Fruit fly (Drosophila melanogaster) whole organism, embryonic: ENCODE results near the gene ATPsynD.

ENCODE experiments used
- CG1024 ChIP-seq: fragments of 200-800 bp; sonication (Bioruptor generic); IDR thresholded peaks from 2 replicates; pipeline ENCODE4 v1.3.6; 2022; ENCODE audit warnings: missing biosample characterization, missing genetic modification characterization
- CG11696 ChIP-seq: fragments of 200-800 bp; sonication (Bioruptor generic); IDR thresholded peaks from 2 replicates; pipeline ENCODE4 v1.3.6; 2022; ENCODE audit warnings: missing biosample characterization, missing genetic modification characterization
- CG12236 ChIP-seq: fragments of 200-800 bp; sonication (Bioruptor generic); optimal IDR thresholded peaks from 2 replicates; lab custom pipeline; 2016; ENCODE audit warnings: missing biosample characterization, missing genetic modification characterization
- CG14441 ChIP-seq: fragments of 200-800 bp; sonication (Bioruptor generic); IDR thresholded peaks from 2 replicates; pipeline ENCODE4 v1.3.6; 2022; ENCODE audit warnings: missing biosample characterization, missing genetic modification characterization
- CG16779 ChIP-seq: fragments of 200-800 bp; sonication (Bioruptor generic); IDR thresholded peaks from 2 replicates; pipeline ENCODE4 v1.3.6; 2022; ENCODE audit warnings: missing biosample characterization, missing genetic modification characterization
- CG17361 ChIP-seq: fragments of 200-800 bp; sonication (Bioruptor generic); IDR thresholded peaks from 3 replicates; pipeline ENCODE4 v1.3.6; 2022; ENCODE audit warnings: missing biosample characterization, missing genetic modification characterization
- CG17568 ChIP-seq: fragments of 200-800 bp; sonication (Bioruptor generic); optimal IDR thresholded peaks from 2 replicates; lab custom pipeline; 2018; ENCODE audit warnings: missing biosample characterization, mild to moderate bottlenecking, missing genetic modification characterization, moderate library complexity
- CG18262 ChIP-seq: fragments of 200-800 bp; optimal IDR thresholded peaks from 3 replicates; lab custom pipeline; 2019; ENCODE audit warnings: missing biosample characterization, mild to moderate bottlenecking, missing genetic modification characterization, moderate library complexity
- CG2875 ChIP-seq: fragments of 200-800 bp; sonication (Bioruptor generic); optimal IDR thresholded peaks from 2 replicates; lab custom pipeline; 2017; ENCODE audit warnings: missing biosample characterization, mild to moderate bottlenecking, missing genetic modification characterization, missing genetic modification reagents
- CG31441 ChIP-seq: fragments of 200-800 bp; sonication (Bioruptor generic); IDR thresholded peaks from 2 replicates; pipeline ENCODE4 v1.3.6; 2022; ENCODE audit warnings: missing biosample characterization, missing genetic modification characterization
- CG32767 ChIP-seq: fragments of 200-800 bp; sonication (Bioruptor generic); IDR thresholded peaks from 2 replicates; pipeline ENCODE4 v1.3.6; 2022; ENCODE audit warnings: missing biosample characterization, missing genetic modification characterization
- CG34422 ChIP-seq: fragments of 200-800 bp; sonication (Bioruptor generic); IDR thresholded peaks from 3 replicates; pipeline ENCODE4 v1.3.6; 2022; ENCODE audit warnings: missing biosample characterization, missing genetic modification characterization
- CG5245 ChIP-seq: fragments of 200-800 bp; sonication (Bioruptor generic); optimal IDR thresholded peaks from 3 replicates; lab custom pipeline; 2016; ENCODE audit warnings: missing biosample characterization, missing genetic modification characterization
- CG9932 ChIP-seq: fragments of 200-800 bp; sonication (Bioruptor generic); IDR thresholded peaks from 2 replicates; pipeline ENCODE4 v1.3.6; 2022; ENCODE audit warnings: missing biosample characterization, missing genetic modification characterization
- D19B ChIP-seq: fragments of 200-800 bp; sonication (Bioruptor generic); optimal IDR thresholded peaks from 2 replicates; lab custom pipeline; 2017; ENCODE audit warnings: missing biosample characterization, mild to moderate bottlenecking, missing genetic modification characterization
- Deaf1 ChIP-seq: fragments of 200-800 bp; optimal IDR thresholded peaks from 3 replicates; lab custom pipeline; 2019; ENCODE audit warnings: missing biosample characterization, mild to moderate bottlenecking, missing genetic modification characterization, moderate library complexity
- Dip3 ChIP-seq: fragments of 200-800 bp; sonication (Bioruptor generic); optimal IDR thresholded peaks from 3 replicates; lab custom pipeline; 2016; ENCODE audit warnings: missing biosample characterization, missing genetic modification characterization
- Drgx ChIP-seq: fragments of 200-800 bp; sonication (Bioruptor generic); IDR thresholded peaks from 2 replicates; pipeline ENCODE4 v1.3.6; 2022; ENCODE audit warnings: missing biosample characterization, missing genetic modification characterization
- Gsc ChIP-seq: fragments of 200-800 bp; sonication (Bioruptor generic); IDR thresholded peaks from 2 replicates; pipeline ENCODE4 v1.3.6; 2022; ENCODE audit warnings: missing biosample characterization, missing genetic modification characterization
- Hey ChIP-seq: fragments of 200-800 bp; sonication (Bioruptor generic); optimal IDR thresholded peaks from 3 replicates; lab custom pipeline; 2018; ENCODE audit warnings: missing biosample characterization, mild to moderate bottlenecking, missing genetic modification characterization
- Neu2 ChIP-seq: fragments of 200-800 bp; sonication (Bioruptor generic); optimal IDR thresholded peaks from 3 replicates; lab custom pipeline; 2016; ENCODE audit warnings: missing biosample characterization, missing genetic modification characterization, borderline replicate concordance
- Optix ChIP-seq: fragments of 200-800 bp; sonication (Bioruptor generic); IDR thresholded peaks from 3 replicates; pipeline ENCODE4 v1.3.6; 2022; ENCODE audit warnings: missing biosample characterization, missing genetic modification characterization
- PHDP ChIP-seq: fragments of 200-800 bp; sonication (Bioruptor generic); optimal IDR thresholded peaks from 3 replicates; lab custom pipeline; 2018; ENCODE audit warnings: missing biosample characterization, mild to moderate bottlenecking, missing genetic modification characterization, moderate library complexity
- Ptx1 ChIP-seq: fragments of 200-800 bp; sonication (Bioruptor generic); IDR thresholded peaks from 2 replicates; pipeline ENCODE4 v1.3.6; 2022; ENCODE audit warnings: missing biosample characterization, missing genetic modification characterization
- TFAM ChIP-seq: fragments of 200-800 bp; sonication (Bioruptor generic); optimal IDR thresholded peaks from 2 replicates; lab custom pipeline; 2017; ENCODE audit warnings: missing biosample characterization, missing genetic modification characterization, inconsistent platforms
- Xrp1 ChIP-seq: fragments of 200-800 bp; sonication (Bioruptor generic); IDR thresholded peaks from 2 replicates; pipeline ENCODE4 v1.3.6; 2022; ENCODE audit warnings: missing biosample characterization, missing genetic modification characterization
- ase ChIP-seq: fragments of 200-800 bp; sonication (Bioruptor generic); IDR thresholded peaks from 3 replicates; pipeline ENCODE4 v1.3.6; 2022; ENCODE audit warnings: missing biosample characterization, missing genetic modification characterization
- bbx ChIP-seq: fragments of 200-800 bp; sonication (Bioruptor generic); IDR thresholded peaks from 2 replicates; pipeline ENCODE4 v1.3.6; 2022; ENCODE audit warnings: missing biosample characterization, missing genetic modification characterization; ENCODE audit not compliant: partially characterized antibody
- chif ChIP-seq, 2 experiments: fragments of 200-800 bp; sonication (Bioruptor generic); optimal IDR thresholded peaks; 3 replicates each; lab custom pipeline; 2016; ENCODE audit warnings: missing biosample characterization in 2 of 2, missing genetic modification characterization in 2 of 2
- chinmo ChIP-seq: fragments of 200-800 bp; sonication (Bioruptor generic); IDR thresholded peaks from 4 replicates; pipeline ENCODE4 v1.3.6; 2022; ENCODE audit warnings: missing biosample characterization, missing genetic modification characterization; ENCODE audit not compliant: partially characterized antibody
- chn ChIP-seq: fragments of 200-800 bp; sonication (Bioruptor generic); optimal IDR thresholded peaks from 2 replicates; lab custom pipeline; 2016; ENCODE audit warnings: missing biosample characterization, missing genetic modification characterization
- disco-r ChIP-seq: fragments of 200-800 bp; sonication (Bioruptor generic); optimal IDR thresholded peaks from 2 replicates; lab custom pipeline; 2016; ENCODE audit warnings: missing biosample characterization, missing genetic modification characterization
- dpn ChIP-seq, 2 experiments: fragments of 200-800 bp; sonication (Bioruptor generic); optimal IDR thresholded peaks; 3 replicates each; lab custom pipeline; 2016; ENCODE audit warnings: missing biosample characterization in 2 of 2, missing genetic modification characterization in 2 of 2
- exex ChIP-seq: fragments of 200-800 bp; sonication (Bioruptor generic); optimal IDR thresholded peaks from 4 replicates; lab custom pipeline; 2018; ENCODE audit warnings: missing biosample characterization, mild to moderate bottlenecking, missing genetic modification characterization, moderate library complexity
- ftz-f1 ChIP-seq: fragments of 200-800 bp; sonication (Bioruptor generic); optimal IDR thresholded peaks from 2 replicates; lab custom pipeline; 2016; ENCODE audit warnings: missing biosample characterization, missing genetic modification characterization
- ind ChIP-seq: fragments of 200-800 bp; sonication (Bioruptor generic); optimal IDR thresholded peaks from 3 replicates; lab custom pipeline; 2016; ENCODE audit warnings: missing biosample characterization, missing genetic modification characterization
- insv ChIP-seq, 2 experiments: fragments of 200-800 bp; sonication (Bioruptor generic); optimal IDR thresholded peaks; 3 replicates each; lab custom pipeline; 2016 to 2018; ENCODE audit warnings: missing biosample characterization in 2 of 2, missing genetic modification characterization in 2 of 2
- lbe ChIP-seq: fragments of 200-800 bp; sonication (Bioruptor generic); optimal IDR thresholded peaks from 2 replicates; lab custom pipeline; 2016; ENCODE audit warnings: missing biosample characterization, mild to moderate bottlenecking, missing genetic modification characterization
- luna ChIP-seq: fragments of 200-800 bp; sonication (Bioruptor generic); optimal IDR thresholded peaks from 2 replicates; lab custom pipeline; 2016; ENCODE audit warnings: missing biosample characterization, missing genetic modification characterization
- peb ChIP-seq: fragments of 200-800 bp; sonication (Bioruptor generic); IDR thresholded peaks from 2 replicates; pipeline ENCODE4 v1.3.6; 2022; ENCODE audit warnings: missing biosample characterization, missing genetic modification characterization
- pum ChIP-seq: fragments of 200-800 bp; sonication (Bioruptor generic); optimal IDR thresholded peaks from 2 replicates; lab custom pipeline; 2016; ENCODE audit warnings: missing biosample characterization, missing genetic modification characterization
- row ChIP-seq: fragments of 200-800 bp; sonication (Bioruptor generic); IDR thresholded peaks from 3 replicates; pipeline ENCODE4 v1.3.6; 2022; ENCODE audit warnings: missing biosample characterization, missing genetic modification characterization
- run ChIP-seq: fragments of 200-800 bp; sonication (Bioruptor generic); optimal IDR thresholded peaks from 3 replicates; lab custom pipeline; 2018; ENCODE audit warnings: missing biosample characterization, mild to moderate bottlenecking, missing genetic modification characterization
- slp2 ChIP-seq: fragments of 200-800 bp; sonication (Bioruptor generic); optimal IDR thresholded peaks from 2 replicates; lab custom pipeline; 2016; ENCODE audit warnings: missing biosample characterization, missing genetic modification characterization
- stwl ChIP-seq: fragments of 200-800 bp; sonication (Bioruptor generic); optimal IDR thresholded peaks from 3 replicates; lab custom pipeline; 2018; ENCODE audit warnings: missing biosample characterization, mild to moderate bottlenecking, missing genetic modification characterization, moderate library complexity
- tgo ChIP-seq: fragments of 200-800 bp; sonication (Bioruptor generic); IDR thresholded peaks from 3 replicates; pipeline ENCODE4 v1.3.6; 2022; ENCODE audit warnings: missing biosample characterization, missing genetic modification characterization
- vvl ChIP-seq: fragments of 200-800 bp; sonication (Bioruptor generic); IDR thresholded peaks from 2 replicates; pipeline ENCODE4 v1.3.6; 2022; ENCODE audit warnings: missing biosample characterization, missing genetic modification characterization
- z ChIP-seq: fragments of 200-800 bp; sonication (Bioruptor generic); IDR thresholded peaks from 3 replicates; pipeline ENCODE4 v1.3.6; 2022; ENCODE audit warnings: missing biosample characterization, missing genetic modification characterization

The ATPsynD gene

DNA sequence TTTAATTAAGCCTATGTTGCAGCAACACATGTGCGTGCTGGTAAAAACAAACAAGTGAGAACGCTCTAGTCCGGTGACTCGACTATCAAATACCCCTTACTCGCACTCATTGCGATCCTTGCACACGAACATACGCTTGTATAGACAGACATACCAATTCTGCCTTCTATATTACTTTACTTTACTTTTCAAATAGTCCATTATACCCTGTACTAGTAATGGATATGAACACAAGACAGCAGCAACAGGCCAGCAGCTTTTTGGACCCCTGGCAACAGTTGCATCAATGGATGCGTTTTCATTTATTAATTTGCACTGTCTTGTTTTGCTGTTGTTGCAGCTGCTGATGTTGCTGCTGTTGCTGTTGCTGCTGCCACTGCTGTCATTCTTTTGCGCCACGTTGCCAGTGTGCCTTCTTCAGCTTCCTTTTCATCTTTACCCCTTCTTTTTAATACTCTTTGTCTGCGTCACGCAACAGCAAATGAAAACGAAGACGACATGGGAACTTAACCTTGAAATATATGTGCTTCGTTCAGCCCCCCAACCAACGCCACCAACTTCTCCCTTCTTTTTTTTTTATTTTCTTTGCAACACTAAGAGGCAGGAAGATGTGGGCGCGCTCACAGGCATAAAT lies 23.8 kb downstream of the ATPsynD start (continued):
- TF ChIP-seq Drgx (GFP tag; lab: Robert Waterston, UW): peak; percentile 89
- peak; percentile 57; the same call in 1 of the 3 replicates for TF ChIP-seq Optix (GFP tag; lab: Robert Waterston, UW)
- no peak for TF ChIP-seq z (GFP tag; lab: Robert Waterston, UW)
- TF ChIP-seq CG5245 (GFP tag; lab: Kevin White, UChicago): peak; percentile 6
- peak; percentile 44 for TF ChIP-seq peb (GFP tag; lab: Robert Waterston, UW)
- no peak for TF ChIP-seq insv (GFP tag; optimal IDR thresholded peaks at IDR 0.05; lab: Kevin White, UChicago)
- TF ChIP-seq CG2875 (GFP tag; lab: Kevin White, UChicago): no peak
- TF ChIP-seq bbx: no peak
- TF ChIP-seq slp2 (GFP tag; lab: Kevin White, UChicago): peak; percentile 9
- peak; percentile 26 for TF ChIP-seq D19B
- TF ChIP-seq Xrp1 (GFP tag; lab: Robert Waterston, UW): peak; percentile 60; the same call in 1 of the 2 replicates
- peak; percentile 21; the same call in 1 of the 3 replicates for TF ChIP-seq CG17361 (GFP tag; lab: Robert Waterston, UW)
- TF ChIP-seq Gsc (GFP tag; lab: Robert Waterston, UW): 0 out of 2 replicates have a peak, but pooled peaks have one; percentile 25
- no peak for TF ChIP-seq chn (GFP tag; lab: Kevin White, UChicago)
- peak; percentile 60; the same call in 1 of the 3 replicates for TF ChIP-seq ase (GFP tag; lab: Robert Waterston, UW)
- TF ChIP-seq chif (GFP tag; optimal IDR thresholded peaks at IDR 0.05; lab: Kevin White, UChicago): peak in 1 of 2 experiments; percentile 27
- no peak for TF ChIP-seq CG16779 (GFP tag; lab: Robert Waterston, UW)
- peak; percentile 17 for TF ChIP-seq ind (GFP tag; lab: Kevin White, UChicago)
- peak; percentile 32 for TF ChIP-seq lbe (GFP tag; lab: Kevin White, UChicago)
- TF ChIP-seq, all 482 proteins: peak for 109

DNA sequence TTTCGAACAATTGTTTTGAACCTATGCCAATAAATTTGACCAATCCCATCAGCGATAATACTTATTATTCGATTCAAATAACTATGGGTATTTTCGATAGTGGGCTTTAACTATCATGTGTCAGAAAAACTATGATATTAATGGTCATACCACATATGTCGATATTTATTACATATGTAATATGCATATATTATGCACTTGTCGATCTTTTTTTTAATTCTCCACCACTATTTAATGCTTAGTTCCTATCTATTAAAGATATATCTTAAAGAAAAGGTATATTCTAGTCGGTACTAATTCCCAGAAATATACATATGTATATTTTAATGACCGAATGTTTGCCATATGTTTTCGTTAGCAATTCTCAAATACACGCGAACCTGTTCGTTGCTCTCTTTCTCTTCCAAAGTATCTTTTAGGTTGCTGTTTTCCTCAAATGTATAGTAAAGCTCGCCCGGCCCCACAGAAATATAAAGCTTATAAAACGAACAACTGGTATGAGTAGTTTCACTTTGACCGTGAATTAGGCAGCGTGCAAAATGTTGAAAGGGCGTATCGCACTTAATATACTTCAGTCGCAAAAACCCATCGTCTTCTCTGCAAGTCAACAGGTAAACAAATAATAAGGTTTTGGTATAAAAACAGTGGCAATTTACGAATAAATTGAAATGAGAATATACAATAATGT lies 37.5 kb downstream of the ATPsynD start, which contains the start of gene Cyp12a5:
Gene Cyp12a5 (plus strand): TSS at position 503 of the 688 bp plus-strand sequence.
- no peak for TF ChIP-seq luna (GFP tag; lab: Kevin White, UChicago)
- TF ChIP-seq CG11696 (GFP tag; lab: Robert Waterston, UW): no peak
- 0 out of 4 replicates have a peak, but pooled peaks have one; percentile 18 for TF ChIP-seq chinmo (GFP tag; lab: Robert Waterston, UW)
- TF ChIP-seq tgo (GFP tag; lab: Robert Waterston, UW): no peak
- no peak for TF ChIP-seq TFAM
- no peak for TF ChIP-seq vvl (GFP tag; lab: Robert Waterston, UW)
- TF ChIP-seq ftz-f1: no peak
- TF ChIP-seq exex: peak; percentile 23
- TF ChIP-seq Gsc (GFP tag; lab: Robert Waterston, UW): no peak
- no peak for TF ChIP-seq Dip3 (GFP tag; lab: Kevin White, UChicago)
- no peak for TF ChIP-seq disco-r (GFP tag; lab: Kevin White, UChicago)
- TF ChIP-seq dpn (GFP tag; optimal IDR thresholded peaks at IDR 0.05; lab: Kevin White, UChicago): no peak
- TF ChIP-seq CG34422 (GFP tag; lab: Robert Waterston, UW): no peak
- no peak for TF ChIP-seq Hey (tag; lab: Kevin White, UChicago)
- TF ChIP-seq chn (GFP tag; lab: Kevin White, UChicago): no peak
- no peak for TF ChIP-seq CG31441 (GFP tag; lab: Robert Waterston, UW)
- no peak for TF ChIP-seq CG12236 (GFP tag; lab: Kevin White, UChicago)
- TF ChIP-seq pum: no peak
- TF ChIP-seq row (GFP tag; lab: Robert Waterston, UW): peak; percentile 64
- no peak for TF ChIP-seq CG1024 (GFP tag; lab: Robert Waterston, UW)
- TF ChIP-seq CG32767 (GFP tag; lab: Robert Waterston, UW): no peak
- no peak for TF ChIP-seq CG5245 (GFP tag; lab: Kevin White, UChicago)
- TF ChIP-seq Deaf1 (tag; lab: Kevin White, UChicago): no peak
- no peak for TF ChIP-seq Neu2 (GFP tag; lab: Kevin White, UChicago)
- TF ChIP-seq CG14441 (GFP tag; lab: Robert Waterston, UW): no peak
- TF ChIP-seq CG17568 (GFP tag; lab: Kevin White, UChicago): no peak
- TF ChIP-seq CG18262 (tag; lab: Kevin White, UChicago): no peak
- TF ChIP-seq CG9932: 0 out of 2 replicates have a peak, but pooled peaks have one; percentile 25
- no peak for TF ChIP-seq Ptx1 (GFP tag; lab: Robert Waterston, UW)
- peak; percentile 23 for TF ChIP-seq PHDP (tag; lab: Kevin White, UChicago)
- no peak for TF ChIP-seq run (tag; lab: Kevin White, UChicago)
- TF ChIP-seq stwl (tag; lab: Kevin White, UChicago): no peak
